Worm (Caenorhabditis elegans): Measurements from ENCODE around the gene srj-1.

ce11 chrIV:11965327-11965726, at the start of gene srj-1:
- TF ChIP-seq jun-1 (tag; optimal IDR thresholded peaks at IDR 0.05): no peak
- TF ChIP-seq skn-1 (tag; optimal IDR thresholded peaks at IDR 0.05): no peak
- no peak for TF ChIP-seq fos-1 (tag; optimal IDR thresholded peaks at IDR 0.05)
